Fruit fly (Drosophila melanogaster): ENCODE results near the gene Fum4.

dm6 chr2L:10145571-10145970 lies 45.7 kb downstream of the Fum4 start:
- TF ChIP-seq usp (GFP tag; optimal IDR thresholded peaks at IDR 0.05) (no peak), EcR (GFP tag; optimal IDR thresholded peaks at IDR 0.05) (no peak), psq (optimal IDR thresholded peaks at IDR 0.05) (no peak), Dll (optimal IDR thresholded peaks at IDR 0.05) (no peak)

Data from whole organism.